Worm (Caenorhabditis elegans) whole organism, young adult: Measurements from ENCODE around the gene C15H9.3.

ENCODE experiments used
- C17E4.6 ChIP-seq: fragments of 200-800 bp; sonication (Bioruptor generic); IDR thresholded peaks from 2 replicates; pipeline ENCODE4 v1.3.6; 2022; ENCODE audit warnings: missing genetic modification reagents, missing genetic modification characterization, missing compliant biosample characterization
- D2030.7 ChIP-seq: fragments of 200-800 bp; sonication (Bioruptor generic); IDR thresholded peaks from 2 replicates; pipeline ENCODE4 v1.3.6; 2022; ENCODE audit warnings: missing genetic modification reagents, missing genetic modification characterization, missing compliant biosample characterization
- F23B12.7 ChIP-seq: sonication (generic microtip); optimal IDR thresholded peaks from 2 replicates; lab custom pipeline; 2017; ENCODE audit warnings: missing genetic modification characterization, mild to moderate bottlenecking, missing compliant biosample characterization, antibody characterized with exemption, moderate library complexity; ENCODE audit not compliant: insufficient read depth
- F33H1.4 ChIP-seq: fragments of 200-800 bp; sonication (Bioruptor generic); IDR thresholded peaks from 2 replicates; pipeline ENCODE4 v1.3.6; 2022; ENCODE audit warnings: missing genetic modification reagents, missing genetic modification characterization, missing compliant biosample characterization
- F52B5.7 ChIP-seq: sonication (generic microtip); optimal IDR thresholded peaks from 2 replicates; lab custom pipeline; 2016; ENCODE audit warnings: mild to moderate bottlenecking, missing genetic modification characterization, missing compliant biosample characterization
- F55B11.4 ChIP-seq: sonication (generic microtip); optimal IDR thresholded peaks from 2 replicates; lab custom pipeline; 2016; ENCODE audit warnings: missing compliant biosample characterization, missing genetic modification characterization, borderline replicate concordance; ENCODE audit not compliant: insufficient read depth
- F57C9.4 ChIP-seq: sonication (generic microtip); optimal IDR thresholded peaks from 2 replicates; lab custom pipeline; 2017; ENCODE audit warnings: mild to moderate bottlenecking, missing genetic modification characterization, missing compliant biosample characterization
- K11D2.4 ChIP-seq: fragments of 200-800 bp; sonication (Bioruptor generic); IDR thresholded peaks from 2 replicates; pipeline ENCODE4 v1.3.6; 2022; ENCODE audit warnings: missing genetic modification reagents, missing genetic modification characterization, missing compliant biosample characterization
- T07F8.4 ChIP-seq: sonication (generic microtip); optimal IDR thresholded peaks from 2 replicates; lab custom pipeline; 2016; ENCODE audit warnings: mild to moderate bottlenecking, missing genetic modification characterization, moderate library complexity, missing compliant biosample characterization
- T26A5.8 ChIP-seq: sonication (generic microtip); optimal IDR thresholded peaks from 2 replicates; lab custom pipeline; 2016; ENCODE audit warnings: missing genetic modification characterization, missing compliant biosample characterization
- Y53G8AR.9 ChIP-seq: fragments of 200-800 bp; sonication (Bioruptor generic); conservative IDR thresholded peaks from 2 replicates; pipeline ENCODE4 v1.3.6; 2022; ENCODE audit warnings: missing genetic modification reagents, missing genetic modification characterization, missing compliant biosample characterization
- Y67H2A.10 ChIP-seq: fragments of 200-800 bp; sonication (Bioruptor generic); conservative IDR thresholded peaks from 2 replicates; pipeline ENCODE4 v1.3.6; 2022; ENCODE audit warnings: missing genetic modification reagents, missing genetic modification characterization, missing compliant biosample characterization
- aptf-3 ChIP-seq: fragments of 200-800 bp; sonication (Bioruptor generic); IDR thresholded peaks from 2 replicates; pipeline ENCODE4 v1.3.6; 2022; ENCODE audit warnings: missing genetic modification characterization, missing compliant biosample characterization
- atf-7 ChIP-seq: sonication (generic microtip); optimal IDR thresholded peaks from 2 replicates; lab custom pipeline; 2017; ENCODE audit warnings: mild to moderate bottlenecking, missing genetic modification characterization, missing compliant biosample characterization
- attf-6 ChIP-seq: fragments of 200-800 bp; sonication (Bioruptor generic); IDR thresholded peaks from 2 replicates; pipeline ENCODE4 v1.3.6; 2022; ENCODE audit warnings: missing genetic modification reagents, missing genetic modification characterization, missing compliant biosample characterization
- bed-2 ChIP-seq: fragments of 200-800 bp; sonication (Bioruptor generic); IDR thresholded peaks from 2 replicates; pipeline ENCODE4 v1.3.6; 2022; ENCODE audit warnings: missing genetic modification reagents, missing genetic modification characterization, missing compliant biosample characterization
- cebp-1 ChIP-seq, 2 experiments: fragments of 200-800 bp in 1 of 2; sonication (Bioruptor generic) in 1 of 2; sonication (generic microtip) in 1 of 2; IDR thresholded peaks in 1 of 2; optimal IDR thresholded peaks in 1 of 2; 2 replicates each; pipeline versions ENCODE4 v1.3.6 to Lab custom; 2017 to 2022; ENCODE audit warnings: missing compliant biosample characterization in 2 of 2, missing genetic modification characterization in 2 of 2, mild to moderate bottlenecking in 1 of 2, missing genetic modification reagents in 1 of 2, moderate library complexity in 1 of 2
- ceh-27 ChIP-seq: fragments of 200-800 bp; sonication (Bioruptor generic); optimal IDR thresholded peaks from 2 replicates; lab custom pipeline; 2018; ENCODE audit warnings: mild to moderate bottlenecking, missing genetic modification characterization, moderate library complexity, missing compliant biosample characterization
- ceh-40 ChIP-seq: fragments of 200-800 bp; sonication (Bioruptor generic); IDR thresholded peaks from 2 replicates; pipeline ENCODE4 v1.3.6; 2022; ENCODE audit warnings: missing genetic modification characterization, missing compliant biosample characterization
- ceh-79 ChIP-seq: sonication (generic microtip); optimal IDR thresholded peaks from 2 replicates; lab custom pipeline; 2017; ENCODE audit warnings: mild to moderate bottlenecking, missing genetic modification characterization, missing compliant biosample characterization
- chd-7 ChIP-seq: sonication (generic microtip); optimal IDR thresholded peaks from 2 replicates; lab custom pipeline; 2016; ENCODE audit warnings: mild to moderate bottlenecking, missing genetic modification characterization, moderate library complexity, missing compliant biosample characterization
- dox-1 ChIP-seq: fragments of 200-800 bp; sonication (Bioruptor generic); IDR thresholded peaks from 2 replicates; pipeline ENCODE4 v1.3.6; 2022; ENCODE audit warnings: missing genetic modification reagents, missing genetic modification characterization, missing compliant biosample characterization
- efl-1 ChIP-seq: fragments of 150-350 bp; optimal IDR thresholded peaks from 2 replicates; lab custom pipeline; 2014; ENCODE audit warnings: missing biosample characterization, missing genetic modification reagents, missing genetic modification characterization
- egl-44 ChIP-seq: fragments of 200-800 bp; sonication (Bioruptor generic); IDR thresholded peaks from 2 replicates; pipeline ENCODE4 v1.3.6; 2022; ENCODE audit warnings: missing genetic modification reagents, missing genetic modification characterization, missing compliant biosample characterization
- egrh-3 ChIP-seq: fragments of 200-800 bp; sonication (Bioruptor generic); IDR thresholded peaks from 2 replicates; pipeline ENCODE4 v1.3.6; 2022; ENCODE audit warnings: missing genetic modification reagents, missing genetic modification characterization, missing compliant biosample characterization
- fkh-3 ChIP-seq: sonication (generic microtip); optimal IDR thresholded peaks from 2 replicates; lab custom pipeline; 2016; ENCODE audit warnings: mild to moderate bottlenecking, missing genetic modification characterization, missing compliant biosample characterization
- gei-17 ChIP-seq: fragments of 200-800 bp; sonication (Bioruptor generic); optimal IDR thresholded peaks from 2 replicates; lab custom pipeline; 2018; ENCODE audit warnings: mild to moderate bottlenecking, missing genetic modification characterization, missing compliant biosample characterization
- hlh-26 ChIP-seq: fragments of 200-800 bp; sonication (Bioruptor generic); conservative IDR thresholded peaks from 2 replicates; pipeline ENCODE4 v1.3.6; 2022; ENCODE audit warnings: missing genetic modification reagents, missing genetic modification characterization, missing compliant biosample characterization
- hmg-1.2 ChIP-seq: fragments of 200-800 bp; sonication (Bioruptor generic); IDR thresholded peaks from 2 replicates; pipeline ENCODE4 v1.3.6; 2022; ENCODE audit warnings: missing genetic modification reagents, missing genetic modification characterization, missing compliant biosample characterization
- hmg-20 ChIP-seq: fragments of 200-800 bp; sonication (Bioruptor generic); IDR thresholded peaks from 2 replicates; pipeline ENCODE4 v1.3.6; 2022; ENCODE audit warnings: missing genetic modification reagents, missing genetic modification characterization, missing compliant biosample characterization
- let-607 ChIP-seq, 2 experiments: fragments of 200-800 bp in 1 of 2; sonication (Bioruptor generic) in 1 of 2; sonication (generic microtip) in 1 of 2; optimal IDR thresholded peaks; 2 replicates each; lab custom pipeline; 2016 to 2018; ENCODE audit warnings: mild to moderate bottlenecking in 2 of 2, missing compliant biosample characterization in 2 of 2, missing genetic modification characterization in 2 of 2, moderate library complexity in 2 of 2, missing genotype in 1 of 2
- lin-35 ChIP-seq, 3 experiments: fragments of 150-350 bp in 2 of 3; sonication (generic microtip) in 1 of 3; optimal IDR thresholded peaks; 2 replicates each; lab custom pipeline; 2014 to 2018; ENCODE audit warnings: missing biosample characterization in 3 of 3, missing genetic modification characterization in 3 of 3, missing genetic modification reagents in 3 of 3
- lir-1 ChIP-seq: fragments of 200-800 bp; sonication (Bioruptor generic); conservative IDR thresholded peaks from 2 replicates; pipeline ENCODE4 v1.3.6; 2022; ENCODE audit warnings: missing genetic modification reagents, missing genetic modification characterization, missing compliant biosample characterization
- lsl-1 ChIP-seq: fragments of 200-800 bp; sonication (Bioruptor generic); optimal IDR thresholded peaks from 2 replicates; lab custom pipeline; 2018; ENCODE audit warnings: mild to moderate bottlenecking, missing genetic modification characterization, moderate library complexity, missing compliant biosample characterization
- madf-3 ChIP-seq: fragments of 200-800 bp; sonication (Bioruptor generic); IDR thresholded peaks from 2 replicates; pipeline ENCODE4 v1.3.6; 2022; ENCODE audit warnings: missing genetic modification reagents, missing genetic modification characterization, missing compliant biosample characterization
- madf-8 ChIP-seq: fragments of 200-800 bp; sonication (Bioruptor generic); conservative IDR thresholded peaks from 2 replicates; pipeline ENCODE4 v1.3.6; 2022; ENCODE audit warnings: missing genetic modification reagents, missing genetic modification characterization, missing compliant biosample characterization
- mel-28 ChIP-seq: sonication (generic microtip); optimal IDR thresholded peaks from 2 replicates; lab custom pipeline; 2016; ENCODE audit warnings: borderline replicate concordance, mild to moderate bottlenecking, missing genetic modification characterization, missing compliant biosample characterization
- nfya-2 ChIP-seq: fragments of 200-800 bp; sonication (Bioruptor generic); IDR thresholded peaks from 2 replicates; pipeline ENCODE4 v1.3.6; 2022; ENCODE audit warnings: missing genetic modification reagents, missing genetic modification characterization, missing compliant biosample characterization
- nhr-90 ChIP-seq: sonication (generic microtip); optimal IDR thresholded peaks from 2 replicates; lab custom pipeline; 2016; ENCODE audit warnings: missing genotype, mild to moderate bottlenecking, missing genetic modification characterization, missing compliant biosample characterization
- pbrm-1 ChIP-seq: fragments of 200-800 bp; sonication (Bioruptor generic); IDR thresholded peaks from 2 replicates; pipeline ENCODE4 v1.3.6; 2022; ENCODE audit warnings: missing genetic modification reagents, missing genetic modification characterization, missing compliant biosample characterization
- repo-1 ChIP-seq: sonication (generic microtip); optimal IDR thresholded peaks from 2 replicates; lab custom pipeline; 2017; ENCODE audit warnings: mild to moderate bottlenecking, missing genetic modification characterization, missing compliant biosample characterization
- somi-1 ChIP-seq: fragments of 200-800 bp; sonication (Bioruptor generic); optimal IDR thresholded peaks from 2 replicates; lab custom pipeline; 2018; ENCODE audit warnings: mild to moderate bottlenecking, missing genetic modification characterization, missing compliant biosample characterization
- tbp1 ChIP-seq: fragments of 200-800 bp; sonication (Bioruptor generic); optimal IDR thresholded peaks from 2 replicates; lab custom pipeline; 2018; ENCODE audit warnings: mild to moderate bottlenecking, missing genetic modification characterization, missing compliant biosample characterization
- zim-3 ChIP-seq: sonication (generic microtip); optimal IDR thresholded peaks from 2 replicates; lab custom pipeline; 2017; ENCODE audit warnings: mild to moderate bottlenecking, missing genetic modification characterization, moderate library complexity, missing compliant biosample characterization
- ztf-25 ChIP-seq: fragments of 200-800 bp; sonication (Bioruptor generic); IDR thresholded peaks from 2 replicates; pipeline ENCODE4 v1.3.6; 2022; ENCODE audit warnings: missing genetic modification reagents, missing genetic modification characterization, missing compliant biosample characterization
- ztf-3 ChIP-seq: fragments of 200-800 bp; sonication (Bioruptor generic); optimal IDR thresholded peaks from 2 replicates; lab custom pipeline; 2018; ENCODE audit warnings: mild to moderate bottlenecking, missing genetic modification characterization, missing compliant biosample characterization

The C15H9.3 gene

ce11 chrX:6090779-6091178 lies 24.8 kb upstream of the C15H9.3 start:
- TF ChIP-seq cebp-1 (GFP tag; IDR thresholded peaks at IDR 0.05; lab: Robert Waterston, UW): no peak
- TF ChIP-seq cebp-1 (tag; optimal IDR thresholded peaks at IDR 0.05; lab: Kevin White, UChicago): no peak
- TF ChIP-seq repo-1 (tag; lab: Kevin White, UChicago): no peak
- no peak for TF ChIP-seq ztf-25 (GFP tag; lab: Robert Waterston, UW)
- no peak for TF ChIP-seq efl-1 (GFP tag; lab: Kevin White, UChicago)
- TF ChIP-seq F55B11.4 (tag; lab: Kevin White, UChicago): no peak

- no peak for TF ChIP-seq F23B12.7 (tag; lab: Kevin White, UChicago)
- TF ChIP-seq attf-6: no peak
- peak; percentile 31 for TF ChIP-seq fkh-3
- peak; percentile 11 for TF ChIP-seq F57C9.4 (tag; lab: Kevin White, UChicago)
- TF ChIP-seq let-607 (tag; optimal IDR thresholded peaks at IDR 0.05; lab: Kevin White, UChicago): peak; percentile 100
- TF ChIP-seq tbp1 (GFP tag; lab: Kevin White, UChicago): peak; percentile 73
- TF ChIP-seq dox-1: peak; percentile 98
- TF ChIP-seq Y53G8AR.9 (GFP tag; lab: Robert Waterston, UW): peak; percentile 94
- peak; percentile 98 for TF ChIP-seq pbrm-1 (GFP tag; lab: Robert Waterston, UW)
- TF ChIP-seq lsl-1 (GFP tag; lab: Kevin White, UChicago): peak; percentile 13
- no peak for TF ChIP-seq T26A5.8 (tag; lab: Kevin White, UChicago)
- TF ChIP-seq bed-2 (GFP tag; lab: Robert Waterston, UW): peak; percentile 72; the same call in 1 of the 2 replicates
- TF ChIP-seq hlh-26 (GFP tag; lab: Robert Waterston, UW): no peak
- peak; percentile 97 for TF ChIP-seq nhr-90 (tag; lab: Kevin White, UChicago)
- TF ChIP-seq ceh-27 (GFP tag; lab: Kevin White, UChicago): peak; percentile 98
- TF ChIP-seq K11D2.4 (GFP tag; lab: Robert Waterston, UW): peak; percentile 93
- TF ChIP-seq somi-1 (GFP tag; lab: Kevin White, UChicago): peak; percentile 85
- TF ChIP-seq repo-1 (tag; lab: Kevin White, UChicago): peak; percentile 88
- TF ChIP-seq T07F8.4 (tag; lab: Kevin White, UChicago): peak; percentile 36
- TF ChIP-seq ceh-40 (GFP tag; lab: Robert Waterston, UW): 0 out of 2 replicates have a peak, but pooled peaks have one; percentile 50
- peak; percentile 99 for TF ChIP-seq nfya-2 (GFP tag; lab: Robert Waterston, UW)
- TF ChIP-seq chd-7 (tag; lab: Kevin White, UChicago): peak; percentile 96
- peak; percentile 83 for TF ChIP-seq zim-3 (tag; lab: Kevin White, UChicago)
- TF ChIP-seq lin-35 (GFP tag; optimal IDR thresholded peaks at IDR 0.05; lab: Kevin White, UChicago): peak in 1 of 3 experiments; percentile 86
- TF ChIP-seq C17E4.6: peak; percentile 70; the same call in 1 of the 2 replicates
- TF ChIP-seq F33H1.4 (GFP tag; lab: Robert Waterston, UW): peak; percentile 13; the same call in 1 of the 2 replicates
- peak; percentile 95 for TF ChIP-seq hmg-1.2
- peak; percentile 95 for TF ChIP-seq lir-1 (GFP tag; lab: Robert Waterston, UW)
- peak; percentile 96 for TF ChIP-seq atf-7 (tag; lab: Kevin White, UChicago)
- TF ChIP-seq ceh-79 (tag; lab: Kevin White, UChicago): peak; percentile 5
- peak; percentile 85 for TF ChIP-seq gei-17
- TF ChIP-seq hmg-20 (GFP tag; lab: Robert Waterston, UW): no peak
- no peak for TF ChIP-seq madf-8 (GFP tag; lab: Robert Waterston, UW)
- TF ChIP-seq aptf-3 (GFP tag; lab: Robert Waterston, UW): 0 out of 2 replicates have a peak, but pooled peaks have one; percentile 59
- TF ChIP-seq mel-28 (tag; lab: Kevin White, UChicago): peak; percentile 5
- TF ChIP-seq egrh-3 (GFP tag; lab: Robert Waterston, UW): peak; percentile 94
- peak; percentile 76 for TF ChIP-seq F52B5.7 (tag; lab: Kevin White, UChicago)
- peak; percentile 85 for TF ChIP-seq ztf-3 (GFP tag; lab: Kevin White, UChicago)
- TF ChIP-seq D2030.7 (GFP tag; lab: Robert Waterston, UW): 0 out of 2 replicates have a peak, but pooled peaks have one; percentile 31
- TF ChIP-seq madf-3: peak; percentile 97
- peak; percentile 92 for TF ChIP-seq egl-44 (GFP tag; lab: Robert Waterston, UW)
- TF ChIP-seq Y67H2A.10 (GFP tag; lab: Robert Waterston, UW): peak; percentile 94
Measured at ce11 chrX:6091967-6092366, 23.6 kb upstream of the C15H9.3 start, which contains the start of gene hsp-3. Gene hsp-3, minus strand, starts transcription at chrX:6092124.
